Worm (Caenorhabditis elegans) whole organism, L4/young adult: ENCODE measurements around the gene F36H9.4.

Experiments used
- W03F9.2 ChIP-seq: fragments of 150-350 bp; optimal IDR thresholded peaks from 2 replicates; lab custom pipeline; 2014; ENCODE audit warnings: missing biosample characterization, missing genetic modification characterization
- dao-5 ChIP-seq: sonication (generic microtip); optimal IDR thresholded peaks from 2 replicates; lab custom pipeline; 2016; ENCODE audit warnings: missing genotype, missing genetic modification characterization, moderate library complexity, missing compliant biosample characterization

DNA sequence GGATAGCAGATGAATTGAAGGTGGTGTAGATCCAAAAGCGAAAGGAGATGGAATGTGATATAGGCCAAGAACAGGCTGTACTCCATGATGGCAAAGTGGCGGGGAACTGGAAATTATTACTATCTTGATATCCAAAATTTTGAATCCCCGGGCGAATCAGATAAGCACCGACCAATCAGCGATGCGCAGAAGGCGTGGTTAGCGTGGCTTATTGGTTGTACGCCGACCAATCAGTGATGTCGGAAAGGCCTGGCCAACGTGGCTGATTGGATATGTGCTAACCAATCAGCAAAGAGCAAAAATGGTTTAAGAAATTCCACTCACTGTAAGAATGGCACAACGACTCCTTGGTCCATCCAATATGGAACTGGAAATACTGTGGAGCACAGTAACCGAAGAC, 958 bp upstream of the F36H9.4 start:
- TF ChIP-seq W03F9.2, result no peak
- TF ChIP-seq dao-5, result no peak
